Fruit fly (Drosophila melanogaster): ENCODE measurements around the gene CG10969.

Gene CG10969

DNA sequence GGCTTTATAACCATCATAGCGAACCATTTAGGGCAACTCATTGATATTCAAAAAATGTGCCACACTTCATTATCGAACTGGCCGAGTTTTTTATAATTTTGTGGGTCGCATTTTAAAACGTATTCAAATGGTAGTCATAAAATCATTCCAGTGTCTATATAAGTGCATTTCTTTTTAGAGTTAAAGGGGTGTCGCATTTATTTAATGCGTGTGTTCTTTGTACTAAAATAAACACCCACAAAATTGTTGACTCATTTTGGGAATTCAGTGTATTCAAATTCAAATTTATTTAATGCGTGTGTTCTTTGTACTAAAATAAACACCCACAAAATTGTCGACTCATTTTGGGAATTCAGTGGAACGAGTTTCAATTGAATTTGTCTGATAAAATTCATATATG is 49.5 kb upstream of the CG10969 start (continued):
- peak; percentile 54 for TF ChIP-seq CG17568 (GFP tag; optimal IDR thresholded peaks at IDR 0.05)
- TF ChIP-seq CG12769 (tag; optimal IDR thresholded peaks at IDR 0.05): peak; percentile 16
- no peak for TF ChIP-seq CG9609 (GFP tag; optimal IDR thresholded peaks at IDR 0.05)
- TF ChIP-seq Vsx1 (GFP tag; optimal IDR thresholded peaks at IDR 0.05): no peak
- no peak for TF ChIP-seq phol (tag; optimal IDR thresholded peaks at IDR 0.05)
- TF ChIP-seq sc (optimal IDR thresholded peaks at IDR 0.05): no peak
- TF ChIP-seq sc (GFP tag; optimal IDR thresholded peaks at IDR 0.05): no peak
- no peak for TF ChIP-seq CG4617 (GFP tag; optimal IDR thresholded peaks at IDR 0.05; ENCODE audit: borderline replicate concordance)
- TF ChIP-seq sr (GFP tag; IDR thresholded peaks at IDR 0.05): no peak
- no peak for TF ChIP-seq CG3726 (GFP tag; IDR thresholded peaks at IDR 0.05)
- TF ChIP-seq CG17802 (tag; optimal IDR thresholded peaks at IDR 0.05): no peak
- TF ChIP-seq ttk (GFP tag; IDR thresholded peaks at IDR 0.05): no peak
- no peak for TF ChIP-seq kni (GFP tag; optimal IDR thresholded peaks at IDR 0.05)
- TF ChIP-seq CG3838 (GFP tag; optimal IDR thresholded peaks at IDR 0.05): no peak
- no peak for TF ChIP-seq chif (GFP tag; optimal IDR thresholded peaks at IDR 0.05)
- no peak for TF ChIP-seq CG1832 (GFP tag; optimal IDR thresholded peaks at IDR 0.05)
- no peak for TF ChIP-seq gsb-n (tag; optimal IDR thresholded peaks at IDR 0.05)
- TF ChIP-seq dpn (GFP tag; optimal IDR thresholded peaks at IDR 0.05): no peak
- no peak for TF ChIP-seq CG6765 (GFP tag; optimal IDR thresholded peaks at IDR 0.05)
- TF ChIP-seq Deaf1 (tag; optimal IDR thresholded peaks at IDR 0.05): no peak
- TF ChIP-seq Oli (tag; optimal IDR thresholded peaks at IDR 0.05): peak; percentile 2
- no peak for TF ChIP-seq shn (GFP tag; optimal IDR thresholded peaks at IDR 0.05)
- TF ChIP-seq inv (GFP tag; IDR thresholded peaks at IDR 0.05; ENCODE audit: partially characterized antibody): no peak
- no peak for TF ChIP-seq CG15011 (GFP tag; optimal IDR thresholded peaks at IDR 0.05)
- TF ChIP-seq odd (GFP tag; optimal IDR thresholded peaks at IDR 0.05): peak; percentile 18
- no peak for TF ChIP-seq CHES-1-like (GFP tag; optimal IDR thresholded peaks at IDR 0.05)
- no peak for TF ChIP-seq CG16863 (GFP tag; optimal IDR thresholded peaks at IDR 0.05)
- TF ChIP-seq Dip3 (GFP tag; optimal IDR thresholded peaks at IDR 0.05): no peak
- peak; percentile 26 for TF ChIP-seq CG15601 (tag; optimal IDR thresholded peaks at IDR 0.05)
- no peak for TF ChIP-seq sqz (GFP tag; optimal IDR thresholded peaks at IDR 0.05)
- no peak for TF ChIP-seq CG1602 (GFP tag; optimal IDR thresholded peaks at IDR 0.05)
- no peak for TF ChIP-seq CG5953 (GFP tag; IDR thresholded peaks at IDR 0.05)
- TF ChIP-seq CG10274 (GFP tag; optimal IDR thresholded peaks at IDR 0.05): no peak
- TF ChIP-seq vvl (GFP tag; IDR thresholded peaks at IDR 0.05): peak; percentile 52; the same call in 1 of the 2 replicates
- TF ChIP-seq D19A (tag; optimal IDR thresholded peaks at IDR 0.05): no peak
- no peak for TF ChIP-seq NC2α (GFP tag; optimal IDR thresholded peaks at IDR 0.05)
- TF ChIP-seq CG11247 (GFP tag; IDR thresholded peaks at IDR 0.05): no peak
- no peak for TF ChIP-seq MBD-R2 (GFP tag; IDR thresholded peaks at IDR 0.05)
- no peak for TF ChIP-seq D (optimal IDR thresholded peaks at IDR 0.05)
- TF ChIP-seq D (GFP tag; optimal IDR thresholded peaks at IDR 0.05): no peak
- TF ChIP-seq CG33557 (GFP tag; optimal IDR thresholded peaks at IDR 0.05): no peak
- no peak for TF ChIP-seq Ada2b (GFP tag; IDR thresholded peaks at IDR 0.05)
- TF ChIP-seq CG15479 (GFP tag; optimal IDR thresholded peaks at IDR 0.05): no peak
- no peak for TF ChIP-seq CG2712 (tag; optimal IDR thresholded peaks at IDR 0.05)
- TF ChIP-seq Med (GFP tag): peak; percentile 68
- no peak for TF ChIP-seq Meics (GFP tag; optimal IDR thresholded peaks at IDR 0.05)
- no peak for TF ChIP-seq hkb (optimal IDR thresholded peaks at IDR 0.05)
- no peak for TF ChIP-seq hkb (GFP tag; IDR thresholded peaks at IDR 0.05)
- peak; percentile 21 for TF ChIP-seq CG15269 (tag; optimal IDR thresholded peaks at IDR 0.05)
- TF ChIP-seq CG14050 (GFP tag; IDR thresholded peaks at IDR 0.05): no peak
- no peak for TF ChIP-seq bowl (GFP tag; IDR thresholded peaks at IDR 0.05)
- TF ChIP-seq CG1792 (GFP tag; optimal IDR thresholded peaks at IDR 0.05): no peak
- TF ChIP-seq gem (tag; optimal IDR thresholded peaks at IDR 0.05): no peak
